Comparison of ENCODE assay signal across 1 fruit fly cellular context in genomic region chr2L:18141471-18142345, dm6.
A peak's percentile ranks its signal among the peaks of the same experiment; 100 is the strongest.
TF ChIP-seq lines count a peak whose summit lies in the region.

No protein-coding gene starts in this region.

TF ChIP-seq in whole organism, embryonic, 481 proteins besides CTCF, POLR2A, EP300 and RAD21 (continued from another document and continues in another):
- TF ChIP-seq Camta (GFP tag; optimal IDR thresholded peaks at IDR 0.05; lab: Kevin White, UChicago): peak; percentile 43
- peak; percentile 28; the same call in 1 of the 2 replicates for TF ChIP-seq onecut (GFP tag; IDR thresholded peaks at IDR 0.05; lab: Robert Waterston, UW)
- no peak for TF ChIP-seq NFAT (GFP tag; IDR thresholded peaks at IDR 0.05; lab: Robert Waterston, UW)
- TF ChIP-seq CG33213 (GFP tag; optimal IDR thresholded peaks at IDR 0.05; lab: Kevin White, UChicago): no peak
- 0 out of 2 replicates have a peak, but pooled peaks have one; percentile 7 for TF ChIP-seq CG4360 (GFP tag; IDR thresholded peaks at IDR 0.05; lab: Robert Waterston, UW)
- TF ChIP-seq CG8924 (tag; optimal IDR thresholded peaks at IDR 0.05; lab: Kevin White, UChicago): peak; percentile 72
- peak; percentile 62 for TF ChIP-seq CG10209 (GFP tag; optimal IDR thresholded peaks at IDR 0.05; lab: Kevin White, UChicago)
- TF ChIP-seq CG10321 (GFP tag; IDR thresholded peaks at IDR 0.05; lab: Robert Waterston, UW): no peak
- TF ChIP-seq CG13296 (GFP tag; optimal IDR thresholded peaks at IDR 0.05; lab: Kevin White, UChicago): peak; percentile 43
- peak; percentile 39; the same call in 1 of the 2 replicates for TF ChIP-seq E2f2 (GFP tag; IDR thresholded peaks at IDR 0.05; lab: Robert Waterston, UW)
- TF ChIP-seq zen (tag; optimal IDR thresholded peaks at IDR 0.05; lab: Kevin White, UChicago): peak; percentile 32
- TF ChIP-seq Nf-YB (GFP tag; optimal IDR thresholded peaks at IDR 0.05; lab: Kevin White, UChicago): peak; percentile 20
- no peak for TF ChIP-seq NC2α (GFP tag; optimal IDR thresholded peaks at IDR 0.05; lab: Kevin White, UChicago)
- 0 out of 2 replicates have a peak, but pooled peaks have one; percentile 12 for TF ChIP-seq CG5953 (GFP tag; IDR thresholded peaks at IDR 0.05; lab: Robert Waterston, UW)
- TF ChIP-seq bcd (GFP tag; optimal IDR thresholded peaks at IDR 0.05; lab: Kevin White, UChicago): peak; percentile 65
- no peak for TF ChIP-seq HmgD (GFP tag; optimal IDR thresholded peaks at IDR 0.05; lab: Kevin White, UChicago)
- TF ChIP-seq cas (GFP tag; IDR thresholded peaks at IDR 0.05; lab: Robert Waterston, UW): peak; percentile 58
- TF ChIP-seq C15 (GFP tag; IDR thresholded peaks at IDR 0.05; lab: Robert Waterston, UW): no peak
- 0 out of 2 replicates have a peak, but pooled peaks have one; percentile 16 for TF ChIP-seq wor (GFP tag; IDR thresholded peaks at IDR 0.05; lab: Robert Waterston, UW)
- peak; percentile 28; the same call in 1 of the 3 replicates for TF ChIP-seq CG11560 (tag; IDR thresholded peaks at IDR 0.05; lab: Robert Waterston, UW)
- TF ChIP-seq CG1024 (GFP tag; IDR thresholded peaks at IDR 0.05; lab: Robert Waterston, UW): no peak
- TF ChIP-seq H15 (GFP tag; IDR thresholded peaks at IDR 0.05; lab: Robert Waterston, UW): peak; percentile 56; the same call in 2 of the 3 replicates
- TF ChIP-seq sna (GFP tag; IDR thresholded peaks at IDR 0.05; lab: Robert Waterston, UW; ENCODE audit: partially characterized antibody): 0 out of 2 replicates have a peak, but pooled peaks have one; percentile 41
- TF ChIP-seq CG4424 (GFP tag; optimal IDR thresholded peaks at IDR 0.05; lab: Kevin White, UChicago): peak; percentile 70
- TF ChIP-seq CG4707 (GFP tag; optimal IDR thresholded peaks at IDR 0.05; lab: Kevin White, UChicago): no peak
- TF ChIP-seq CG2202 (tag; optimal IDR thresholded peaks at IDR 0.05; lab: Kevin White, UChicago): peak; percentile 8
- no peak for TF ChIP-seq CG12299 (tag; optimal IDR thresholded peaks at IDR 0.05; lab: Kevin White, UChicago)
- TF ChIP-seq wdn (GFP tag; IDR thresholded peaks at IDR 0.05; lab: Robert Waterston, UW): 0 out of 2 replicates have a peak, but pooled peaks have one; percentile 8
- no peak for TF ChIP-seq GATAe (GFP tag; conservative IDR thresholded peaks at IDR 0.05; lab: Robert Waterston, UW)
- TF ChIP-seq Trl (optimal IDR thresholded peaks at IDR 0.05; lab: Kevin White, UChicago): peak; percentile 19 to 27
- peak; percentile 16 for TF ChIP-seq Trl (GFP tag; optimal IDR thresholded peaks at IDR 0.05; lab: Kevin White, UChicago)
- peak; percentile 37 for TF ChIP-seq ftz-f1 (GFP tag; optimal IDR thresholded peaks at IDR 0.05; lab: Kevin White, UChicago)
- peak; percentile 62 for TF ChIP-seq CG12236 (GFP tag; optimal IDR thresholded peaks at IDR 0.05; lab: Kevin White, UChicago)
- no peak for TF ChIP-seq BEAF-32 (GFP tag; optimal IDR thresholded peaks at IDR 0.05; lab: Kevin White, UChicago)
- peak; percentile 59 for TF ChIP-seq cato (GFP tag; optimal IDR thresholded peaks at IDR 0.05; lab: Kevin White, UChicago; ENCODE audit: borderline replicate concordance)
- no peak for TF ChIP-seq Lim3 (GFP tag; IDR thresholded peaks at IDR 0.05; lab: Robert Waterston, UW)
- TF ChIP-seq fu2 (GFP tag; optimal IDR thresholded peaks at IDR 0.05; lab: Kevin White, UChicago): peak; percentile 54
- TF ChIP-seq CG1647 (GFP tag; optimal IDR thresholded peaks at IDR 0.05; lab: Kevin White, UChicago): peak; percentile 22
- no peak for TF ChIP-seq pzg (GFP tag; optimal IDR thresholded peaks at IDR 0.05; lab: Kevin White, UChicago)
- TF ChIP-seq lola (GFP tag; optimal IDR thresholded peaks at IDR 0.05; lab: Kevin White, UChicago): peak in 1 of 3 experiments; percentile 39
- peak; percentile 19 for TF ChIP-seq CG15011 (GFP tag; optimal IDR thresholded peaks at IDR 0.05; lab: Kevin White, UChicago)
- 0 out of 2 replicates have a peak, but pooled peaks have one; percentile 15 for TF ChIP-seq CG9215 (GFP tag; IDR thresholded peaks at IDR 0.05; lab: Robert Waterston, UW)
- peak; percentile 52 for TF ChIP-seq CG15479 (GFP tag; optimal IDR thresholded peaks at IDR 0.05; lab: Kevin White, UChicago)
- no peak for TF ChIP-seq abd-A (tag; optimal IDR thresholded peaks at IDR 0.05; lab: Kevin White, UChicago)
- no peak for TF ChIP-seq sob (GFP tag; IDR thresholded peaks at IDR 0.05; lab: Robert Waterston, UW)
- TF ChIP-seq ken (GFP tag; IDR thresholded peaks at IDR 0.05; lab: Robert Waterston, UW): peak; percentile 70; the same call in 2 of the 3 replicates
- TF ChIP-seq CG10147 (GFP tag; optimal IDR thresholded peaks at IDR 0.05; lab: Kevin White, UChicago): peak; percentile 57
- TF ChIP-seq Chrac-16 (GFP tag; optimal IDR thresholded peaks at IDR 0.05; lab: Kevin White, UChicago): peak; percentile 66
- peak; percentile 80 for TF ChIP-seq CG2678 (tag; optimal IDR thresholded peaks at IDR 0.05; lab: Kevin White, UChicago)
- no peak for TF ChIP-seq CrebB (tag; optimal IDR thresholded peaks at IDR 0.05; lab: Kevin White, UChicago)
- TF ChIP-seq eyg (GFP tag; optimal IDR thresholded peaks at IDR 0.05; lab: Kevin White, UChicago): no peak
- TF ChIP-seq CG12219 (GFP tag; optimal IDR thresholded peaks at IDR 0.05; lab: Kevin White, UChicago): peak; percentile 42
- TF ChIP-seq CG15269 (tag; optimal IDR thresholded peaks at IDR 0.05; lab: Kevin White, UChicago): peak; percentile 60
- TF ChIP-seq CG2120 (GFP tag; optimal IDR thresholded peaks at IDR 0.05; lab: Kevin White, UChicago): peak; percentile 78
- no peak for TF ChIP-seq hth (optimal IDR thresholded peaks at IDR 0.05; lab: Kevin White, UChicago)
- peak; percentile 68 for TF ChIP-seq CG9727 (GFP tag; optimal IDR thresholded peaks at IDR 0.05; lab: Kevin White, UChicago)
- peak; percentile 55 for TF ChIP-seq Six4 (GFP tag; optimal IDR thresholded peaks at IDR 0.05; lab: Kevin White, UChicago)
- TF ChIP-seq prd (optimal IDR thresholded peaks at IDR 0.05; lab: Kevin White, UChicago): no peak
- peak; percentile 62 for TF ChIP-seq prd (GFP tag; IDR thresholded peaks at IDR 0.05; lab: Robert Waterston, UW)
- peak; percentile 81 for TF ChIP-seq dmrt99B (tag; optimal IDR thresholded peaks at IDR 0.05; lab: Kevin White, UChicago)
- TF ChIP-seq Bdp1 (GFP tag; optimal IDR thresholded peaks at IDR 0.05; lab: Kevin White, UChicago): peak; percentile 36
- peak; percentile 55 for TF ChIP-seq chn (GFP tag; optimal IDR thresholded peaks at IDR 0.05; lab: Kevin White, UChicago)
- TF ChIP-seq exex (tag; optimal IDR thresholded peaks at IDR 0.05; lab: Kevin White, UChicago): peak; percentile 4
- TF ChIP-seq pan (optimal IDR thresholded peaks at IDR 0.05; lab: Kevin White, UChicago): no peak
- TF ChIP-seq pan (GFP tag; optimal IDR thresholded peaks at IDR 0.05 in 1 of 2, IDR thresholded peaks at IDR 0.05 in 1 of 2): peak in 1 of 2 experiments; percentile 61
- peak; percentile 47 for TF ChIP-seq nerfin-1 (tag; optimal IDR thresholded peaks at IDR 0.05; lab: Kevin White, UChicago)
- TF ChIP-seq Dip2 (GFP tag; IDR thresholded peaks at IDR 0.05; lab: Robert Waterston, UW): no peak
- TF ChIP-seq Hsf (GFP tag; optimal IDR thresholded peaks at IDR 0.05; lab: Kevin White, UChicago): peak; percentile 82
- TF ChIP-seq ranshi (GFP tag; IDR thresholded peaks at IDR 0.05; lab: Robert Waterston, UW): no peak
- TF ChIP-seq mld (GFP tag; IDR thresholded peaks at IDR 0.05; lab: Robert Waterston, UW; ENCODE audit: partially characterized antibody): no peak
- peak; percentile 37 for TF ChIP-seq CG13894 (tag; optimal IDR thresholded peaks at IDR 0.05; lab: Kevin White, UChicago)
- no peak for TF ChIP-seq Gsc (GFP tag; IDR thresholded peaks at IDR 0.05; lab: Robert Waterston, UW)
- TF ChIP-seq CG9932 (GFP tag; IDR thresholded peaks at IDR 0.05; lab: Robert Waterston, UW): 0 out of 2 replicates have a peak, but pooled peaks have one; percentile 34
- TF ChIP-seq CG10366 (GFP tag; IDR thresholded peaks at IDR 0.05; lab: Robert Waterston, UW): peak; percentile 42
- TF ChIP-seq mirr (GFP tag; optimal IDR thresholded peaks at IDR 0.05; lab: Kevin White, UChicago): peak; percentile 51
- TF ChIP-seq BtbVII (GFP tag; optimal IDR thresholded peaks at IDR 0.05; lab: Kevin White, UChicago): peak; percentile 66
- no peak for TF ChIP-seq CG4282 (GFP tag; optimal IDR thresholded peaks at IDR 0.05; lab: Kevin White, UChicago)
- peak; percentile 4 for TF ChIP-seq CG17802 (tag; optimal IDR thresholded peaks at IDR 0.05; lab: Kevin White, UChicago)
- peak; percentile 69; the same call in 2 of the 3 replicates for TF ChIP-seq gce (GFP tag; IDR thresholded peaks at IDR 0.05; lab: Robert Waterston, UW)
- TF ChIP-seq tio (GFP tag; optimal IDR thresholded peaks at IDR 0.05; lab: Kevin White, UChicago): no peak
- TF ChIP-seq Dp (GFP tag; optimal IDR thresholded peaks at IDR 0.05; lab: Kevin White, UChicago): no peak
- TF ChIP-seq CG12155 (GFP tag; optimal IDR thresholded peaks at IDR 0.05; lab: Kevin White, UChicago): peak; percentile 65
- 0 out of 2 replicates have a peak, but pooled peaks have one; percentile 4 for TF ChIP-seq ssp (GFP tag; IDR thresholded peaks at IDR 0.05; lab: Robert Waterston, UW)
- no peak for TF ChIP-seq hbn (GFP tag; IDR thresholded peaks at IDR 0.05; lab: Robert Waterston, UW; ENCODE audit: partially characterized antibody)
- peak; percentile 83 for TF ChIP-seq Asciz (GFP tag; optimal IDR thresholded peaks at IDR 0.05; lab: Kevin White, UChicago)
- TF ChIP-seq mam (GFP tag; optimal IDR thresholded peaks at IDR 0.05; lab: Kevin White, UChicago): peak; percentile 35
- 0 out of 3 replicates have a peak, but pooled peaks have one; percentile 39 for TF ChIP-seq ase (GFP tag; IDR thresholded peaks at IDR 0.05; lab: Robert Waterston, UW)
- TF ChIP-seq Ssrp (tag; optimal IDR thresholded peaks at IDR 0.05; lab: Kevin White, UChicago): peak; percentile 58
- peak; percentile 66 for TF ChIP-seq CG10979 (tag; optimal IDR thresholded peaks at IDR 0.05; lab: Kevin White, UChicago)
- peak; percentile 11 for TF ChIP-seq oc (tag; optimal IDR thresholded peaks at IDR 0.05; lab: Kevin White, UChicago)
- TF ChIP-seq D (optimal IDR thresholded peaks at IDR 0.05; lab: Kevin White, UChicago): no peak
- TF ChIP-seq D (GFP tag; optimal IDR thresholded peaks at IDR 0.05; lab: Kevin White, UChicago): peak; percentile 72
- TF ChIP-seq CG17912 (GFP tag; optimal IDR thresholded peaks at IDR 0.05; lab: Kevin White, UChicago): no peak
- TF ChIP-seq Sin3A (optimal IDR thresholded peaks at IDR 0.05; lab: Kevin White, UChicago): no peak
- peak; percentile 45 for TF ChIP-seq CG6689 (GFP tag; IDR thresholded peaks at IDR 0.05; lab: Robert Waterston, UW)
- no peak for TF ChIP-seq CG12744 (GFP tag; optimal IDR thresholded peaks at IDR 0.05; lab: Kevin White, UChicago)
- TF ChIP-seq CG8290 (GFP tag; optimal IDR thresholded peaks at IDR 0.05; lab: Kevin White, UChicago): peak; percentile 12
- TF ChIP-seq CG8290 (tag; optimal IDR thresholded peaks at IDR 0.05; lab: Kevin White, UChicago): peak in 1 of 2 experiments; percentile 54
- TF ChIP-seq HHEX (GFP tag; optimal IDR thresholded peaks at IDR 0.05; lab: Kevin White, UChicago): peak; percentile 66
- TF ChIP-seq chinmo (GFP tag; IDR thresholded peaks at IDR 0.05; lab: Robert Waterston, UW; ENCODE audit: partially characterized antibody): peak; percentile 78; the same call in 2 of the 4 replicates
- no peak for TF ChIP-seq CG10274 (GFP tag; optimal IDR thresholded peaks at IDR 0.05; lab: Kevin White, UChicago)
- 0 out of 3 replicates have a peak, but pooled peaks have one; percentile 22 for TF ChIP-seq Optix (GFP tag; IDR thresholded peaks at IDR 0.05; lab: Robert Waterston, UW)
- peak; percentile 49 for TF ChIP-seq odd (GFP tag; optimal IDR thresholded peaks at IDR 0.05; lab: Kevin White, UChicago)
- no peak for TF ChIP-seq en (GFP tag; optimal IDR thresholded peaks at IDR 0.05; lab: Kevin White, UChicago)
- TF ChIP-seq sug (tag; optimal IDR thresholded peaks at IDR 0.05; lab: Kevin White, UChicago): peak; percentile 53
- peak; percentile 71 for TF ChIP-seq CG7839 (tag; optimal IDR thresholded peaks at IDR 0.05; lab: Kevin White, UChicago)
- TF ChIP-seq emc (GFP tag; optimal IDR thresholded peaks at IDR 0.05; lab: Kevin White, UChicago): peak; percentile 10
- peak; percentile 51 for TF ChIP-seq CG9817 (tag; optimal IDR thresholded peaks at IDR 0.05; lab: Kevin White, UChicago)
- no peak for TF ChIP-seq luna (GFP tag; optimal IDR thresholded peaks at IDR 0.05; lab: Kevin White, UChicago)
- TF ChIP-seq pros (GFP tag; optimal IDR thresholded peaks at IDR 0.05; lab: Kevin White, UChicago): no peak
- TF ChIP-seq Drgx (GFP tag; IDR thresholded peaks at IDR 0.05; lab: Robert Waterston, UW): peak; percentile 75
- no peak for TF ChIP-seq tup (GFP tag; optimal IDR thresholded peaks at IDR 0.05; lab: Kevin White, UChicago)
- peak; percentile 51 for TF ChIP-seq CG14441 (GFP tag; IDR thresholded peaks at IDR 0.05; lab: Robert Waterston, UW)
- TF ChIP-seq Hr78 (GFP tag; optimal IDR thresholded peaks at IDR 0.05; lab: Kevin White, UChicago): no peak
- peak; percentile 57 for TF ChIP-seq CG18619 (GFP tag; optimal IDR thresholded peaks at IDR 0.05; lab: Kevin White, UChicago)
- TF ChIP-seq CG4820 (GFP tag; optimal IDR thresholded peaks at IDR 0.05; lab: Kevin White, UChicago): peak; percentile 30
- TF ChIP-seq Rfx (GFP tag; IDR thresholded peaks at IDR 0.05; lab: Robert Waterston, UW): peak; percentile 60
- TF ChIP-seq CG17361 (GFP tag; IDR thresholded peaks at IDR 0.05; lab: Robert Waterston, UW): peak; percentile 83
- peak; percentile 23; the same call in 1 of the 2 replicates for TF ChIP-seq MBD-R2 (GFP tag; IDR thresholded peaks at IDR 0.05; lab: Robert Waterston, UW)
- no peak for TF ChIP-seq psq (GFP tag; optimal IDR thresholded peaks at IDR 0.05; lab: Kevin White, UChicago)
- peak; percentile 15; the same call in 1 of the 2 replicates for TF ChIP-seq CG16779 (GFP tag; IDR thresholded peaks at IDR 0.05; lab: Robert Waterston, UW)
- no peak for TF ChIP-seq insv (GFP tag; optimal IDR thresholded peaks at IDR 0.05; lab: Kevin White, UChicago)
- peak; percentile 5 for TF ChIP-seq sd (tag; optimal IDR thresholded peaks at IDR 0.05; lab: Kevin White, UChicago)
- TF ChIP-seq Dbx (GFP tag; IDR thresholded peaks at IDR 0.05; lab: Robert Waterston, UW): peak; percentile 21; the same call in 1 of the 3 replicates
- TF ChIP-seq NC2β (GFP tag; optimal IDR thresholded peaks at IDR 0.05; lab: Kevin White, UChicago): peak; percentile 9
- TF ChIP-seq CG11398 (GFP tag; optimal IDR thresholded peaks at IDR 0.05; lab: Kevin White, UChicago): peak; percentile 34
- TF ChIP-seq CG10565 (GFP tag; optimal IDR thresholded peaks at IDR 0.05; lab: Kevin White, UChicago): no peak
- peak; percentile 65 for TF ChIP-seq CG10267 (tag; optimal IDR thresholded peaks at IDR 0.05; lab: Kevin White, UChicago)
- TF ChIP-seq CG1602 (GFP tag; optimal IDR thresholded peaks at IDR 0.05; lab: Kevin White, UChicago): peak; percentile 39
